Fruit fly (Drosophila melanogaster): ENCODE measurements around the gene Ccdc56.

Ccdc56 gene

DNA sequence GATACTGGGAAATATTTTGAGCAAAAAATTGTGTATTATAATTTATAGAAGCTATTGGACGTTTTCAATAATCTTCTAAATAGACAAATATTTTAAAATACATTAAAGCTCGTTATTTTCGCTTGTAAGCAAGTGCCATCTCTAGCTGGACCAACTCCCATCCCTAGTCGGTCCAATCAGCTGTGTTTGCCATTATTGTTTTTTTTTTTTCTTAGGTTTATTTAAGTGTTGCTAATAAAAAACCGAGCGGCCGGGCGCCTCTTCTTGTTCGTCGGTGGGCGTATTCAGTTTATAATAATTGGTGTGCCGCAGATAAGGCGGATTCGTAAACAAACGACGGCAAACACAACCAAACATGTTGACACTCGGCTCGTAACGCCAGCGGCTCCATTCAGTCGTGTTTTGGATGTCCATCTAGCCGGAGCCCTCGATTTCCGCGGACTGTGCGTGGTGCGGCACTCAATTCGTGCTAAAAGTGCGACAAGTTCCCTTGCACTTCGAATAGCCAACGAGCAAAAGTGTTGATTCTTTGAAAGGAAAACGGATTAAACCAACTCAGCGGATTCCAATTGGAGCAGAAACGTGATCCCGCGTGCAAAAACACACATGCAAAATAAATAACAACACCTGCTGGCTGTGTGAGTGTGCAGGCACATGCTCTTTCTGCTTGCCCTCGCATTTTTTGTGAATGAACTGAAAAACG, 24.8 kb upstream of the Ccdc56 start, which contains the start of gene Sugb (continued):
- TF ChIP-seq CG14710 (tag; optimal IDR thresholded peaks at IDR 0.05) (peak; percentile 23), Meics (GFP tag; optimal IDR thresholded peaks at IDR 0.05) (peak; percentile 54), CG10209 (GFP tag; optimal IDR thresholded peaks at IDR 0.05) (peak; percentile 36), gcm (GFP tag; optimal IDR thresholded peaks at IDR 0.05) (peak; percentile 59), CG17359 (tag; optimal IDR thresholded peaks at IDR 0.05) (peak; percentile 56), ap (GFP tag; IDR thresholded peaks at IDR 0.05) (no peak), crp (GFP tag; optimal IDR thresholded peaks at IDR 0.05) (peak; percentile 46 to 93), ssp (GFP tag; IDR thresholded peaks at IDR 0.05) (0 out of 2 replicates have a peak, but pooled peaks have one; percentile 12), CG8089 (GFP tag; optimal IDR thresholded peaks at IDR 0.05) (peak; percentile 4), pros (GFP tag; optimal IDR thresholded peaks at IDR 0.05) (peak; percentile 16), sens (GFP tag) (peak; percentile 92), ranshi (GFP tag; IDR thresholded peaks at IDR 0.05) (peak; percentile 27; the same call in 1 of the 2 replicates), Fer3 (tag; optimal IDR thresholded peaks at IDR 0.05) (peak; percentile 65), phol (tag; optimal IDR thresholded peaks at IDR 0.05) (peak; percentile 27), CG1792 (GFP tag; optimal IDR thresholded peaks at IDR 0.05) (peak; percentile 25), Bgb (GFP tag; IDR thresholded peaks at IDR 0.05; ENCODE audit: partially characterized antibody) (peak; percentile 30; the same call in 1 of the 2 replicates), CG12236 (GFP tag; optimal IDR thresholded peaks at IDR 0.05) (no peak), CG3281 (GFP tag; optimal IDR thresholded peaks at IDR 0.05) (peak; percentile 19), Awh (GFP tag; IDR thresholded peaks at IDR 0.05) (peak; percentile 35; the same call in 1 of the 2 replicates), Aef1 (GFP tag; IDR thresholded peaks at IDR 0.05) (peak; percentile 18; the same call in 1 of the 3 replicates), CG31441 (GFP tag; IDR thresholded peaks at IDR 0.05) (peak; percentile 28; the same call in 1 of the 2 replicates), CG3407 (GFP tag; optimal IDR thresholded peaks at IDR 0.05) (peak; percentile 41), zen (tag; optimal IDR thresholded peaks at IDR 0.05) (no peak), Sry-δ (GFP tag; optimal IDR thresholded peaks at IDR 0.05) (peak; percentile 72), CG13775 (GFP tag; optimal IDR thresholded peaks at IDR 0.05) (peak; percentile 63), Nf-YC (tag; optimal IDR thresholded peaks at IDR 0.05) (peak; percentile 64), chm (GFP tag; IDR thresholded peaks at IDR 0.05) (no peak), CG6254 (GFP tag; optimal IDR thresholded peaks at IDR 0.05) (peak; percentile 0), CG6654 (GFP tag; optimal IDR thresholded peaks at IDR 0.05) (no peak), CG15514 (GFP tag; optimal IDR thresholded peaks at IDR 0.05) (peak; percentile 74), BEAF-32 (GFP tag; optimal IDR thresholded peaks at IDR 0.05) (peak; percentile 74), Hsf (GFP tag; optimal IDR thresholded peaks at IDR 0.05) (peak; percentile 70), CG13287 (GFP tag; IDR thresholded peaks at IDR 0.05; ENCODE audit: partially characterized antibody) (peak; percentile 87), lola (GFP tag; optimal IDR thresholded peaks at IDR 0.05) (peak in 1 of 3 experiments; percentile 5), CG14050 (GFP tag; IDR thresholded peaks at IDR 0.05) (0 out of 3 replicates have a peak, but pooled peaks have one; percentile 30), CHES-1-like (GFP tag; optimal IDR thresholded peaks at IDR 0.05) (peak; percentile 69), Bteb2 (GFP tag; optimal IDR thresholded peaks at IDR 0.05) (peak; percentile 74), Elba2 (GFP tag; optimal IDR thresholded peaks at IDR 0.05) (peak; percentile 0), CG1647 (GFP tag; optimal IDR thresholded peaks at IDR 0.05) (peak; percentile 73), Rfx (GFP tag; IDR thresholded peaks at IDR 0.05) (peak; percentile 87; the same call in 1 of the 2 replicates), CG12391 (tag; optimal IDR thresholded peaks at IDR 0.05) (peak; percentile 69), CG18619 (GFP tag; optimal IDR thresholded peaks at IDR 0.05) (peak; percentile 54), tup (GFP tag; optimal IDR thresholded peaks at IDR 0.05) (peak; percentile 7), Dek (tag; optimal IDR thresholded peaks at IDR 0.05) (peak; percentile 57), CG10565 (GFP tag; optimal IDR thresholded peaks at IDR 0.05) (no peak), nmo (GFP tag; optimal IDR thresholded peaks at IDR 0.05) (peak; percentile 52), pum (GFP tag; optimal IDR thresholded peaks at IDR 0.05) (peak; percentile 49), jigr1 (GFP tag; IDR thresholded peaks at IDR 0.05) (no peak)

All from whole organism, embryonic.